Worm (Caenorhabditis elegans) whole organism, L4/young adult: ENCODE results near the gene srw-99.

Source experiments
- dao-5 ChIP-seq: sonication (generic microtip); optimal IDR thresholded peaks from 2 replicates; lab custom pipeline; 2016; ENCODE audit warnings: missing genotype, missing genetic modification characterization, moderate library complexity, missing compliant biosample characterization
- him-1 ChIP-seq: sonication (generic microtip); optimal IDR thresholded peaks from 2 replicates; lab custom pipeline; 2016; ENCODE audit warnings: missing genotype, missing genetic modification reagents, missing genetic modification characterization, missing compliant biosample characterization

- no peak for TF ChIP-seq dao-5 (tag; lab: Kevin White, UChicago)
- no peak for TF ChIP-seq him-1 (tag; lab: Kevin White, UChicago)
Measured at ce11 chrV:1756099-1756498, 47.6 kb downstream of the srw-99 start.
